Fruit fly (Drosophila melanogaster) whole organism, wandering third instar larva: Measurements from ENCODE around the gene CG13313.
A peak's percentile ranks its signal among the peaks of the same experiment; 100 is the strongest.

Source experiments
- Abd-B ChIP-seq: fragments of >200 bp; optimal IDR thresholded peaks from 2 replicates; lab custom pipeline; 2017; ENCODE audit warnings: missing biosample characterization, missing genetic modification characterization
- CG32264 ChIP-seq: fragments of 200-800 bp; sonication (Bioruptor generic); optimal IDR thresholded peaks from 2 replicates; lab custom pipeline; 2016; ENCODE audit warnings: missing biosample characterization, missing genetic modification characterization
- CG9705 ChIP-seq: fragments of 200-800 bp; sonication (Bioruptor generic); optimal IDR thresholded peaks from 2 replicates; lab custom pipeline; 2018; ENCODE audit warnings: missing biosample characterization, mild to moderate bottlenecking, missing genetic modification characterization
- Dif ChIP-seq: fragments of 200-275, 200-300 bp; sonication (Bioruptor generic); optimal IDR thresholded peaks from 2 replicates; lab custom pipeline; 2018; ENCODE audit warnings: missing biosample characterization, missing genetic modification characterization; ENCODE audit not compliant: partially characterized antibody
- GATAd ChIP-seq: sonication (Bioruptor generic); optimal IDR thresholded peaks from 2 replicates; lab custom pipeline; 2016; ENCODE audit warnings: missing biosample characterization, missing genetic modification characterization
- HLH106 ChIP-seq: fragments of 200-800 bp; optimal IDR thresholded peaks from 3 replicates; lab custom pipeline; 2019; ENCODE audit warnings: missing biosample characterization, mild to moderate bottlenecking, missing genetic modification characterization, moderate library complexity
- Hnf4 ChIP-seq: fragments of 200-800 bp; sonication (Bioruptor generic); optimal IDR thresholded peaks from 2 replicates; lab custom pipeline; 2016; ENCODE audit warnings: missing biosample characterization, mild to moderate bottlenecking, missing genetic modification characterization
- Hr78 ChIP-seq: fragments of >200 bp; optimal IDR thresholded peaks from 2 replicates; lab custom pipeline; 2017; ENCODE audit warnings: missing biosample characterization, missing genetic modification characterization
- Hr83 ChIP-seq: fragments of 200-300 bp; sonication (Bioruptor generic); optimal IDR thresholded peaks from 2 replicates; lab custom pipeline; 2016; ENCODE audit warnings: missing biosample characterization, mild to moderate bottlenecking, missing genetic modification characterization, moderate library complexity; ENCODE audit not compliant: poor library complexity, severe bottlenecking
- Jra ChIP-seq: sonication (Bioruptor generic); optimal IDR thresholded peaks from 2 replicates; lab custom pipeline; 2016; ENCODE audit warnings: missing biosample characterization, missing genetic modification characterization
- Myc ChIP-seq: fragments of >200 bp; optimal IDR thresholded peaks from 2 replicates; lab custom pipeline; 2017
- N ChIP-seq: fragments of >200 bp; optimal IDR thresholded peaks from 2 replicates; lab custom pipeline; 2018; ENCODE audit warnings: missing biosample characterization, missing external identifiers, missing genetic modification characterization
- OdsH ChIP-seq: fragments of 200-800 bp; sonication (Bioruptor generic); optimal IDR thresholded peaks from 2 replicates; lab custom pipeline; 2016; ENCODE audit warnings: missing biosample characterization, mild to moderate bottlenecking, missing genetic modification characterization
- Rel ChIP-seq, 2 experiments: fragments of 200-800 bp; sonication (Bioruptor generic) in 1 of 2; optimal IDR thresholded peaks; 2 replicates in 1 of 2; 3 replicates in 1 of 2; lab custom pipeline; 2016 to 2019; ENCODE audit warnings: mild to moderate bottlenecking in 2 of 2, missing biosample characterization in 2 of 2, missing genetic modification characterization in 2 of 2, moderate library complexity in 1 of 2
- Vsx2 ChIP-seq: fragments of 200-300, 225-300 bp; sonication (Bioruptor generic); optimal IDR thresholded peaks from 2 replicates; lab custom pipeline; 2018; ENCODE audit warnings: missing biosample characterization, missing genetic modification characterization; ENCODE audit not compliant: partially characterized antibody
- br ChIP-seq: fragments of 200-800 bp; sonication (Bioruptor generic); optimal IDR thresholded peaks from 2 replicates; lab custom pipeline; 2016; ENCODE audit warnings: missing biosample characterization, missing genetic modification characterization
- brk ChIP-seq: fragments of 200-800 bp; sonication (Bioruptor generic); optimal IDR thresholded peaks from 2 replicates; lab custom pipeline; 2016; ENCODE audit warnings: missing biosample characterization, mild to moderate bottlenecking, missing genetic modification characterization
- dmrt93B ChIP-seq: fragments of 200-800 bp; sonication (Bioruptor generic); optimal IDR thresholded peaks from 2 replicates; lab custom pipeline; 2018; ENCODE audit warnings: missing biosample characterization, mild to moderate bottlenecking, missing genetic modification characterization
- dsf ChIP-seq: sonication (Bioruptor generic); optimal IDR thresholded peaks from 2 replicates; lab custom pipeline; 2016; ENCODE audit warnings: missing biosample characterization, missing genetic modification characterization, borderline replicate concordance
- ey ChIP-seq: fragments of 200-800 bp; sonication (Bioruptor generic); optimal IDR thresholded peaks from 2 replicates; lab custom pipeline; 2016; ENCODE audit warnings: missing biosample characterization, missing genetic modification characterization
- foxo ChIP-seq, 2 experiments: fragments of 200-800 bp; sonication (Bioruptor generic); optimal IDR thresholded peaks; 2 replicates in 1 of 2; 3 replicates in 1 of 2; lab custom pipeline; 2016 to 2017; ENCODE audit warnings: missing biosample characterization in 2 of 2, missing genetic modification characterization in 2 of 2
- fru ChIP-seq: fragments of 200-800 bp; sonication (Bioruptor generic); optimal IDR thresholded peaks from 3 replicates; lab custom pipeline; 2016; ENCODE audit warnings: missing biosample characterization, mild to moderate bottlenecking, missing genetic modification characterization
- h ChIP-seq: fragments of 200-800 bp; sonication (Bioruptor generic); optimal IDR thresholded peaks from 3 replicates; lab custom pipeline; 2016; ENCODE audit warnings: missing biosample characterization, mild to moderate bottlenecking, missing genetic modification characterization
- jim ChIP-seq: fragments of 175-275, 200-325 bp; sonication (Bioruptor generic); optimal IDR thresholded peaks from 2 replicates; lab custom pipeline; 2016; ENCODE audit warnings: missing biosample characterization, mild to moderate bottlenecking, missing genetic modification characterization
- pan ChIP-seq: fragments of >200 bp; optimal IDR thresholded peaks from 2 replicates; lab custom pipeline; 2017
- psq ChIP-seq: fragments of 200-800 bp; sonication (Bioruptor generic); optimal IDR thresholded peaks from 3 replicates; lab custom pipeline; 2017; ENCODE audit warnings: missing biosample characterization, mild to moderate bottlenecking, missing genetic modification characterization, moderate library complexity
- rgr ChIP-seq: fragments of 200-800 bp; sonication (Bioruptor generic); optimal IDR thresholded peaks from 3 replicates; lab custom pipeline; 2016; ENCODE audit warnings: missing biosample characterization, mild to moderate bottlenecking, missing genetic modification characterization
- sage ChIP-seq: fragments of 200-800 bp; sonication (Bioruptor generic); optimal IDR thresholded peaks from 2 replicates; lab custom pipeline; 2016; ENCODE audit warnings: missing biosample characterization, mild to moderate bottlenecking, missing genetic modification characterization
- sv ChIP-seq: fragments of 200-800 bp; sonication (Bioruptor generic); optimal IDR thresholded peaks from 3 replicates; lab custom pipeline; 2016; ENCODE audit warnings: missing biosample characterization, missing genetic modification characterization
- tai ChIP-seq: sonication (Bioruptor generic); optimal IDR thresholded peaks from 2 replicates; lab custom pipeline; 2016; ENCODE audit warnings: missing biosample characterization, missing genetic modification characterization
- usp ChIP-seq: fragments of >200 bp; optimal IDR thresholded peaks from 2 replicates; lab custom pipeline; 2017; ENCODE audit warnings: missing biosample characterization, missing genetic modification characterization
- woc ChIP-seq: sonication (Bioruptor generic); optimal IDR thresholded peaks from 2 replicates; lab custom pipeline; 2016; ENCODE audit warnings: missing biosample characterization, mild to moderate bottlenecking, missing genetic modification characterization

CG13313 gene

DNA sequence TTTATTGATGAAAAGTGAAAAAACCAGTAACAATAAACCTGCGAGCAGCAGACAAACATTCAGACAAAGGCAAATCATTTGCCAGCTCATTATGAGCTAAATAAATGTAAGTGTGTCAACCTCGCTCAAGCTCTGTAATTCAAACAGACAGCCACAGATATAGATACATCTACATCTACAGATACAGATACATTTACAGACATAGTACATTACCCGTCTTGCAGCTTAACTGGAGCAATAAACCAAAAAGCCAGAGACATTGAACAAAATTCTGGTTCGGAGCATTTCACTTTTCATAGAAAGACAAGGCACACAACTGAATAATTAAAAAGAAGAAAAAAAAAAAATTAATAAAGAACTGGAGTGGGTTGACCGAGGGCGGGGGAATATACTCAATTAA lies 39.0 kb upstream of the CG13313 start:
- TF ChIP-seq HLH106 (tag; lab: Kevin White, UChicago), result no peak
- TF ChIP-seq GATAd (GFP tag; lab: Kevin White, UChicago), result no peak
- TF ChIP-seq foxo (GFP tag; optimal IDR thresholded peaks at IDR 0.05; lab: Kevin White, UChicago), result no peak
- no peak for TF ChIP-seq woc (GFP tag; lab: Kevin White, UChicago)
- TF ChIP-seq N (GFP tag; lab: Kevin White, UChicago), result no peak
- TF ChIP-seq dsf (GFP tag; lab: Kevin White, UChicago), result no peak
- no peak for TF ChIP-seq Jra
- TF ChIP-seq br, result no peak
- TF ChIP-seq rgr, result no peak
- TF ChIP-seq tai (GFP tag; lab: Kevin White, UChicago), result no peak
- no peak for TF ChIP-seq brk (GFP tag; lab: Kevin White, UChicago)
- TF ChIP-seq Hnf4 (GFP tag; lab: Kevin White, UChicago), result no peak
- no peak for TF ChIP-seq Myc (lab: Kevin White, UChicago)
- no peak for TF ChIP-seq jim (GFP tag; lab: Kevin White, UChicago)
- TF ChIP-seq Hr78 (GFP tag; lab: Kevin White, UChicago), result no peak
- no peak for TF ChIP-seq ey (GFP tag; lab: Kevin White, UChicago)
- no peak for TF ChIP-seq usp (GFP tag; lab: Kevin White, UChicago)
- TF ChIP-seq Vsx2 (GFP tag; lab: Kevin White, UChicago), result no peak
- TF ChIP-seq Abd-B (GFP tag; lab: Kevin White, UChicago), result no peak
- no peak for TF ChIP-seq Rel (GFP tag; optimal IDR thresholded peaks at IDR 0.05; lab: Kevin White, UChicago)
- TF ChIP-seq Rel (tag; optimal IDR thresholded peaks at IDR 0.05; lab: Kevin White, UChicago), result no peak

DNA sequence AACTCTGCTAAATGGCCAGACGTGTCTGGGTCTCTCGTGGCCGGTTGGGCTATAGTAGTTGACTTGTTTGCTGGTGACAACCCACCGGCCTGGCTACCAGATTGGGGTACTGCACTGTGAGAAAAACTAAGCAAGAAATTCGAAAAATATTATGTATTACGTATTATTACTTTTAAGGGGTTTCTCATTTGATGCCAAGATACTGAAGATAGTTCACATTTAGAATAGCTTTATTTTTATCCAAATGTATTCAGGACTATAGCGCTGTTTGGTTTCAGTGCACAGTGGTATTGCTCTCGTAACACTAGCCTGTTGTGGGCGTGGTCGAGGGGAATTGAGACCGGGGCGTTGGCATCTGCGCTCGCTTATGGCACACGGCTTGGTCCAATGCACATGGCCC lies 37.9 kb upstream of the CG13313 start:
- TF ChIP-seq sage (GFP tag; lab: Kevin White, UChicago) (no peak), rgr (peak; percentile 25), HLH106 (tag; lab: Kevin White, UChicago) (peak; percentile 1), h (GFP tag; lab: Kevin White, UChicago) (peak; percentile 35), OdsH (GFP tag; lab: Kevin White, UChicago) (peak; percentile 14), ey (GFP tag; lab: Kevin White, UChicago) (peak; percentile 25), br (peak; percentile 48), fru (GFP tag; lab: Kevin White, UChicago) (peak; percentile 32), foxo (GFP tag; optimal IDR thresholded peaks at IDR 0.05; lab: Kevin White, UChicago) (peak in 1 of 2 experiments; percentile 35), sv (GFP tag; lab: Kevin White, UChicago) (peak; percentile 15), Rel (GFP tag; optimal IDR thresholded peaks at IDR 0.05; lab: Kevin White, UChicago) (no peak), Rel (tag; optimal IDR thresholded peaks at IDR 0.05; lab: Kevin White, UChicago) (no peak)

DNA sequence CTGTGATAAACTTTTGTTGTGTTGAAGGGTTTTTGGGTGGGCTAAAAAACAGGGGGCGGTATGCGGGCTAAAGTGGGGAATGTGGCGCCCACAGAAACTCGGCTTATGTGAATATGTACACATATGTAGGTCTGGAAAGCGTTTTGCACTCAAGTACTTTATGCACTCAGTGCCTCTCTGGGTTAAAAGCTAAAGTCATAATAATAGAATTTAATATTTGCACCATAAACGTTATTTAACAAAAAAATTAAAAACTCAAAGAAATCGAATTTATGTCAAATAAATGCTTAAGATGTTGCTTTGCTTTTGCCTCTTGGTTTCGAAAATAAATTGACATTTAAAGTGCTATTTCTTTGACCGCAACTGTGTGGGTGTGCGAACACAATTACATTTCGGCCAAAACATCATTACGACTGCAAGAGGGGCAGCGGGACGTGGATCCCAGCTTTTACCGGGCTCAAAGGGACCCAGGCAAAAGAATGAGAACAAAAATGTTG lies 34.2 kb upstream of the CG13313 start:
- peak; percentile 25 for TF ChIP-seq ey (GFP tag; lab: Kevin White, UChicago)
- TF ChIP-seq HLH106 (tag; lab: Kevin White, UChicago), result no peak
- TF ChIP-seq GATAd (GFP tag; lab: Kevin White, UChicago), result no peak
- TF ChIP-seq pan (lab: Kevin White, UChicago), result no peak
- TF ChIP-seq brk (GFP tag; lab: Kevin White, UChicago), result no peak
- TF ChIP-seq CG32264 (GFP tag; lab: Kevin White, UChicago), result no peak
- TF ChIP-seq jim (GFP tag; lab: Kevin White, UChicago), result no peak
- no peak for TF ChIP-seq h (GFP tag; lab: Kevin White, UChicago)
- TF ChIP-seq dmrt93B (GFP tag; lab: Kevin White, UChicago), result no peak
- no peak for TF ChIP-seq CG9705
- no peak for TF ChIP-seq usp (GFP tag; lab: Kevin White, UChicago)
- TF ChIP-seq rgr, result no peak
- TF ChIP-seq woc (GFP tag; lab: Kevin White, UChicago), result no peak
- TF ChIP-seq fru (GFP tag; lab: Kevin White, UChicago), result peak; percentile 4

DNA sequence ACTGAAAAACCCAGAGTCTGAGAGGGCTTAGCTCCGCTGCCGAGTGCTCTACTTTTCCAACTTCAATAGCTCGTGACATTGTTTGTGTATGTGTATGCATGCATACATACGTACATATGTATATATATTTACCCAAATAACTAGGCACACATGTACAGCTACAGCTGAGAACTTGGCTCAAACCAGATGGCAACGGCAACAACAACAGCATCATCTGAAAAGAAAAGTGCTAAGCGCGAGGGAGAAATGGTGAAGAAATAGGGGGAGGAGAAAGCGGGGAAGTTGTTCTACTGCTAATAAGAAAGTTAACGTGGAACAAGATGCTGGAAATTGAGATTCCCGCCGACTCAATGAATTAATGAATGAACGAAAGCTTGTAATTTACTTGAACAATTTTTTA lies 33.7 kb upstream of the CG13313 start:
- TF ChIP-seq pan (lab: Kevin White, UChicago) (no peak), CG9705 (no peak), Hr83 (GFP tag; lab: Kevin White, UChicago) (no peak), Dif (no peak), dmrt93B (GFP tag; lab: Kevin White, UChicago) (no peak), HLH106 (tag; lab: Kevin White, UChicago) (no peak), sage (GFP tag; lab: Kevin White, UChicago) (no peak), ey (GFP tag; lab: Kevin White, UChicago) (no peak), Vsx2 (GFP tag; lab: Kevin White, UChicago) (no peak), sv (GFP tag; lab: Kevin White, UChicago) (no peak), usp (GFP tag; lab: Kevin White, UChicago) (no peak), psq (no peak)
